Fruit fly (Drosophila melanogaster): Measurements from ENCODE around the gene if.

Gene if

DNA sequence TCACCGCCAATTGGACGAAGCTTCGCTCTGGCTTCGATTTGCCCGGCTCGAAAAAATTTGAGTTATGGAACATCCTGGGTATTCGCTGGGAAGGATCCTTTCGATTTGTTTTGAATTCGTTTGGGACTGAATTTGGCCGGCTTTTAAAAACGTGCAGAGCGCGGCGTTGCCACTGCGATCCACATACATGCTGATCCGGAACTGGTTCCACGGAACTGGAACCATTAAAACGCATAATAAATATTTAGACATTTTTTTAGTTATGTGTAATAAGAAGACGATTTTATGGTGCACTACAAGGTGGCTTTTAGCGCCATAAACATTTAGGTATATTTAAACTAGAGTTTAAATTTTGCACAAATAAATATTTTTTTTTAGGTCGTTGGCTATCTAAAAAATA, 7.8 kb upstream of the if start, which contains the start of gene Rrp45:
Gene Rrp45, minus strand, starts transcription at position 209 of the 400 bp plus-strand sequence.
- TF ChIP-seq CG7271 (tag; optimal IDR thresholded peaks at IDR 0.05) = no peak
- no peak for TF ChIP-seq TFAM (GFP tag; optimal IDR thresholded peaks at IDR 0.05)
- peak; percentile 64 for TF ChIP-seq Med (GFP tag)
- TF ChIP-seq Ssrp (tag; optimal IDR thresholded peaks at IDR 0.05) = no peak
- no peak for TF ChIP-seq CG17568 (GFP tag; optimal IDR thresholded peaks at IDR 0.05)
- no peak for TF ChIP-seq gt (GFP tag; IDR thresholded peaks at IDR 0.05)
- peak; percentile 31 for TF ChIP-seq pzg (GFP tag; optimal IDR thresholded peaks at IDR 0.05)
- TF ChIP-seq CG3407 (GFP tag; optimal IDR thresholded peaks at IDR 0.05) = no peak
- no peak for TF ChIP-seq CG15601 (tag; optimal IDR thresholded peaks at IDR 0.05)
- no peak for TF ChIP-seq Oaz (GFP tag; IDR thresholded peaks at IDR 0.05)
- peak; percentile 41 for TF ChIP-seq Dp (GFP tag; optimal IDR thresholded peaks at IDR 0.05)
- no peak for TF ChIP-seq CG2129 (GFP tag; IDR thresholded peaks at IDR 0.05; ENCODE audit: partially characterized antibody)
- TF ChIP-seq Hmr (GFP tag; optimal IDR thresholded peaks at IDR 0.05) = no peak
- TF ChIP-seq CG2116 (GFP tag; optimal IDR thresholded peaks at IDR 0.05) = peak; percentile 5
- TF ChIP-seq CG3995 (GFP tag; optimal IDR thresholded peaks at IDR 0.05) = peak; percentile 88
- no peak for TF ChIP-seq CG8924 (tag; optimal IDR thresholded peaks at IDR 0.05)
- no peak for TF ChIP-seq CG32532 (GFP tag; IDR thresholded peaks at IDR 0.05)
- no peak for TF ChIP-seq Sox102F (GFP tag; optimal IDR thresholded peaks at IDR 0.05)
- TF ChIP-seq Elba2 (GFP tag; optimal IDR thresholded peaks at IDR 0.05) = no peak
- no peak for TF ChIP-seq CG15269 (tag; optimal IDR thresholded peaks at IDR 0.05)
- TF ChIP-seq Ets65A (GFP tag) = peak; percentile 39
- peak; percentile 50 for TF ChIP-seq E2f2 (GFP tag; IDR thresholded peaks at IDR 0.05)
- TF ChIP-seq Dref (GFP tag; IDR thresholded peaks at IDR 0.05) = 0 out of 2 replicates have a peak, but pooled peaks have one; percentile 21
- no peak for TF ChIP-seq CG6683 (GFP tag; optimal IDR thresholded peaks at IDR 0.05)
- no peak for TF ChIP-seq CG11093 (GFP tag; IDR thresholded peaks at IDR 0.05)
- TF ChIP-seq sens (GFP tag) = peak; percentile 9
- peak; percentile 14 for TF ChIP-seq Max (GFP tag; optimal IDR thresholded peaks at IDR 0.05)
- TF ChIP-seq knrl (GFP tag; IDR thresholded peaks at IDR 0.05; ENCODE audit: partially characterized antibody) = peak; percentile 20; the same call in 1 of the 3 replicates
- TF ChIP-seq CG6813 (GFP tag; optimal IDR thresholded peaks at IDR 0.05) = no peak
- TF ChIP-seq dm (GFP tag; optimal IDR thresholded peaks at IDR 0.05) = peak; percentile 66
- TF ChIP-seq Rfx (GFP tag; IDR thresholded peaks at IDR 0.05) = 0 out of 2 replicates have a peak, but pooled peaks have one; percentile 21
- TF ChIP-seq CG10431 (GFP tag; optimal IDR thresholded peaks at IDR 0.05) = peak; percentile 96
- TF ChIP-seq ase (GFP tag; IDR thresholded peaks at IDR 0.05) = no peak
- TF ChIP-seq MESR4 (GFP tag; optimal IDR thresholded peaks at IDR 0.05) = peak; percentile 37
- peak; percentile 16 for TF ChIP-seq BEAF-32 (GFP tag; optimal IDR thresholded peaks at IDR 0.05)
- TF ChIP-seq MBD-R2 (GFP tag; IDR thresholded peaks at IDR 0.05) = peak; percentile 77
- TF ChIP-seq dmrt99B (tag; optimal IDR thresholded peaks at IDR 0.05) = no peak
- no peak for TF ChIP-seq chif (GFP tag; optimal IDR thresholded peaks at IDR 0.05)
- no peak for TF ChIP-seq H2.0 (GFP tag; IDR thresholded peaks at IDR 0.05)
- TF ChIP-seq corto (GFP tag; optimal IDR thresholded peaks at IDR 0.05) = no peak
- peak; percentile 4 for TF ChIP-seq cwo (GFP tag; optimal IDR thresholded peaks at IDR 0.05)
- peak; percentile 73 for TF ChIP-seq row (GFP tag; IDR thresholded peaks at IDR 0.05)
- TF ChIP-seq amos (GFP tag; IDR thresholded peaks at IDR 0.05; ENCODE audit: partially characterized antibody) = peak; percentile 44; the same call in 1 of the 2 replicates
- peak; percentile 99 for TF ChIP-seq CG15514 (GFP tag; optimal IDR thresholded peaks at IDR 0.05)
- TF ChIP-seq inv (GFP tag; IDR thresholded peaks at IDR 0.05; ENCODE audit: partially characterized antibody) = no peak
- peak; percentile 30; the same call in 1 of the 2 replicates for TF ChIP-seq CG3847 (GFP tag; IDR thresholded peaks at IDR 0.05)
- TF ChIP-seq B-H1 (GFP tag; IDR thresholded peaks at IDR 0.05) = no peak
- no peak for TF ChIP-seq CG11398 (GFP tag; optimal IDR thresholded peaks at IDR 0.05)
